Fruit fly (Drosophila melanogaster): ENCODE measurements around the gene Cad74A.

- TF ChIP-seq CG6792 (GFP tag; optimal IDR thresholded peaks at IDR 0.05) = no peak
- no peak for TF ChIP-seq Hr39 (GFP tag; optimal IDR thresholded peaks at IDR 0.05)
- no peak for TF ChIP-seq Gug (GFP tag; IDR thresholded peaks at IDR 0.05)
- peak; percentile 23 for TF ChIP-seq Eip78C (GFP tag)
- TF ChIP-seq Ets21C (GFP tag; optimal IDR thresholded peaks at IDR 0.05) = no peak
- no peak for TF ChIP-seq CG9139 (GFP tag; optimal IDR thresholded peaks at IDR 0.05)
- peak; percentile 70 for TF ChIP-seq Blimp-1 (GFP tag; optimal IDR thresholded peaks at IDR 0.05)
Observed at dm6 chr3L:17392412-17392811, 13.1 kb upstream of the Cad74A start.

Measured in whole organism, prepupa.